Worm (Caenorhabditis elegans) whole organism, L3 larva: ENCODE results near the gene T10F2.5.

Experiments used
- ZK546.5 ChIP-seq: sonication (generic microtip); optimal IDR thresholded peaks from 2 replicates; lab custom pipeline; 2017; ENCODE audit warnings: missing biosample characterization, missing genetic modification characterization
- aly-2 ChIP-seq: fragments of 150-350 bp; optimal IDR thresholded peaks from 2 replicates; lab custom pipeline; 2014; ENCODE audit warnings: missing biosample characterization, missing genetic modification characterization
- ama-1 ChIP-seq: fragments of 150-350 bp; optimal IDR thresholded peaks from 2 replicates; lab custom pipeline; 2018
- ceh-16 ChIP-seq: sonication (generic microtip); optimal IDR thresholded peaks from 2 replicates; lab custom pipeline; 2017; ENCODE audit warnings: missing biosample characterization, missing genetic modification characterization
- ceh-28 ChIP-seq: fragments of 150-350 bp; optimal IDR thresholded peaks from 2 replicates; lab custom pipeline; 2014; ENCODE audit warnings: missing biosample characterization, missing genetic modification reagents, missing genetic modification characterization
- ceh-82 ChIP-seq: fragments of 150-350 bp; optimal IDR thresholded peaks from 2 replicates; lab custom pipeline; 2014; ENCODE audit warnings: missing biosample characterization, missing genetic modification characterization
- ceh-9 ChIP-seq: sonication (generic microtip); optimal IDR thresholded peaks from 2 replicates; lab custom pipeline; 2018; ENCODE audit warnings: missing biosample characterization, missing genetic modification characterization
- daf-12 ChIP-seq: fragments of 150-350 bp; optimal IDR thresholded peaks from 2 replicates; lab custom pipeline; 2014; ENCODE audit warnings: missing biosample characterization, missing genetic modification reagents, missing genetic modification characterization
- elt-1 ChIP-seq: fragments of 150-350 bp; optimal IDR thresholded peaks from 2 replicates; lab custom pipeline; 2014; ENCODE audit warnings: missing biosample characterization, missing genetic modification characterization
- elt-2 ChIP-seq: sonication (generic microtip); optimal IDR thresholded peaks from 2 replicates; lab custom pipeline; 2016; ENCODE audit warnings: missing genetic modification reagents, mild to moderate bottlenecking, missing genetic modification characterization, missing compliant biosample characterization
- elt-3 ChIP-seq, 3 experiments: fragments of 150-350 bp in 1 of 3; sonication (generic microtip) in 2 of 3; optimal IDR thresholded peaks; 2 replicates in 2 of 3; 4 replicates in 1 of 3; lab custom pipeline; 2014 to 2017; ENCODE audit warnings: missing biosample characterization in 3 of 3, missing genetic modification characterization in 3 of 3
- fkh-10 ChIP-seq: sonication (generic microtip); optimal IDR thresholded peaks from 2 replicates; lab custom pipeline; 2017; ENCODE audit warnings: missing biosample characterization, missing genetic modification reagents, missing genetic modification characterization
- fkh-2 ChIP-seq: fragments of 150-350 bp; optimal IDR thresholded peaks from 2 replicates; lab custom pipeline; 2014; ENCODE audit warnings: missing biosample characterization, missing genetic modification reagents, missing genetic modification characterization
- fos-1 ChIP-seq: fragments of 150-350 bp; optimal IDR thresholded peaks from 2 replicates; lab custom pipeline; 2014; ENCODE audit warnings: missing biosample characterization, missing genetic modification characterization
- hmg-11 ChIP-seq: sonication (generic microtip); optimal IDR thresholded peaks from 2 replicates; lab custom pipeline; 2016; ENCODE audit warnings: missing genetic modification characterization, missing compliant biosample characterization
- jun-1 ChIP-seq: fragments of 150-350 bp; optimal IDR thresholded peaks from 2 replicates; lab custom pipeline; 2014; ENCODE audit warnings: missing biosample characterization, missing genetic modification reagents, missing genetic modification characterization
- lin-15B ChIP-seq: fragments of 150-350 bp; optimal IDR thresholded peaks from 2 replicates; lab custom pipeline; 2014; ENCODE audit warnings: missing biosample characterization, missing genetic modification characterization
- lin-39 ChIP-seq: fragments of 150-350 bp; optimal IDR thresholded peaks from 2 replicates; lab custom pipeline; 2018; ENCODE audit warnings: missing biosample characterization, missing genetic modification reagents, missing genetic modification characterization
- mdl-1 ChIP-seq: fragments of 150-350 bp; optimal IDR thresholded peaks from 2 replicates; lab custom pipeline; 2014; ENCODE audit warnings: missing biosample characterization, missing genetic modification characterization
- mml-1 ChIP-seq: fragments of 150-350 bp; sonication (generic microtip); optimal IDR thresholded peaks from 3 replicates; lab custom pipeline; 2014; ENCODE audit warnings: missing biosample characterization, missing genetic modification characterization
- nfya-1 ChIP-seq: sonication (generic microtip); optimal IDR thresholded peaks from 2 replicates; lab custom pipeline; 2017; ENCODE audit warnings: missing genetic modification characterization, mild to moderate bottlenecking, missing compliant biosample characterization, antibody characterized with exemption, moderate library complexity; ENCODE audit not compliant: insufficient read depth
- nhr-11 ChIP-seq: fragments of 150-350 bp; optimal IDR thresholded peaks from 2 replicates; lab custom pipeline; 2014; ENCODE audit warnings: missing biosample characterization, missing genetic modification characterization
- nhr-12 ChIP-seq: fragments of 150-350 bp; optimal IDR thresholded peaks from 2 replicates; lab custom pipeline; 2014; ENCODE audit warnings: missing biosample characterization, missing genetic modification characterization
- nhr-23 ChIP-seq: fragments of 150-350 bp; optimal IDR thresholded peaks from 2 replicates; lab custom pipeline; 2014; ENCODE audit warnings: missing biosample characterization, missing genetic modification reagents, missing genetic modification characterization
- nhr-237 ChIP-seq: fragments of 150-350 bp; optimal IDR thresholded peaks from 2 replicates; lab custom pipeline; 2014; ENCODE audit warnings: missing biosample characterization, missing genetic modification characterization
- nhr-25 ChIP-seq: sonication (generic microtip); optimal IDR thresholded peaks from 2 replicates; lab custom pipeline; 2017; ENCODE audit warnings: missing biosample characterization, missing genetic modification characterization
- nhr-43 ChIP-seq: sonication (generic microtip); optimal IDR thresholded peaks from 2 replicates; lab custom pipeline; 2016; ENCODE audit warnings: mild to moderate bottlenecking, missing genetic modification characterization, missing compliant biosample characterization; ENCODE audit not compliant: poor library complexity, severe bottlenecking
- nhr-67 ChIP-seq: fragments of 150-350 bp; optimal IDR thresholded peaks from 2 replicates; lab custom pipeline; 2014; ENCODE audit warnings: missing biosample characterization, missing genetic modification characterization
- nhr-76 ChIP-seq: fragments of 150-350 bp; sonication (generic microtip); optimal IDR thresholded peaks from 5 replicates; lab custom pipeline; 2014; ENCODE audit warnings: missing biosample characterization, missing genetic modification characterization
- nhr-77 ChIP-seq: fragments of 150-350 bp; optimal IDR thresholded peaks from 2 replicates; lab custom pipeline; 2014; ENCODE audit warnings: missing biosample characterization, missing genetic modification characterization
- pha-4 ChIP-seq: fragments of 150-350 bp; optimal IDR thresholded peaks from 2 replicates; lab custom pipeline; 2014; ENCODE audit warnings: missing biosample characterization, missing genetic modification reagents, missing genetic modification characterization
- pqm-1 ChIP-seq: fragments of 150-350 bp; optimal IDR thresholded peaks from 2 replicates; lab custom pipeline; 2017; ENCODE audit warnings: missing biosample characterization, missing genetic modification characterization, inconsistent platforms
- sea-2 ChIP-seq: fragments of 150-350 bp; sonication (generic microtip); optimal IDR thresholded peaks from 4 replicates; lab custom pipeline; 2014; ENCODE audit warnings: missing biosample characterization, missing genetic modification reagents, missing genetic modification characterization
- skn-1 ChIP-seq: fragments of 150-350 bp; optimal IDR thresholded peaks from 2 replicates; lab custom pipeline; 2014; ENCODE audit warnings: missing biosample characterization, missing genetic modification characterization
- snpc-4 ChIP-seq: fragments of 150-350 bp; optimal IDR thresholded peaks from 2 replicates; lab custom pipeline; 2014; ENCODE audit warnings: missing biosample characterization, missing genetic modification characterization
- tbx-2 ChIP-seq: sonication (generic microtip); optimal IDR thresholded peaks from 2 replicates; lab custom pipeline; 2016; ENCODE audit warnings: mild to moderate bottlenecking, missing genetic modification characterization, missing compliant biosample characterization
- unc-39 ChIP-seq: sonication (generic microtip); optimal IDR thresholded peaks from 4 replicates; lab custom pipeline; 2017; ENCODE audit warnings: missing biosample characterization, missing genetic modification characterization
- unc-62 ChIP-seq: fragments of 150-350 bp; sonication (generic microtip); optimal IDR thresholded peaks from 4 replicates; lab custom pipeline; 2014; ENCODE audit warnings: missing biosample characterization, missing genetic modification reagents, missing genetic modification characterization
- zag-1 ChIP-seq: fragments of 150-350 bp; optimal IDR thresholded peaks from 2 replicates; lab custom pipeline; 2014; ENCODE audit warnings: missing biosample characterization, missing genetic modification characterization
- ztf-4 ChIP-seq: fragments of 150-350 bp; optimal IDR thresholded peaks from 2 replicates; lab custom pipeline; 2014; ENCODE audit warnings: missing biosample characterization, missing genetic modification characterization

The T10F2.5 gene

DNA sequence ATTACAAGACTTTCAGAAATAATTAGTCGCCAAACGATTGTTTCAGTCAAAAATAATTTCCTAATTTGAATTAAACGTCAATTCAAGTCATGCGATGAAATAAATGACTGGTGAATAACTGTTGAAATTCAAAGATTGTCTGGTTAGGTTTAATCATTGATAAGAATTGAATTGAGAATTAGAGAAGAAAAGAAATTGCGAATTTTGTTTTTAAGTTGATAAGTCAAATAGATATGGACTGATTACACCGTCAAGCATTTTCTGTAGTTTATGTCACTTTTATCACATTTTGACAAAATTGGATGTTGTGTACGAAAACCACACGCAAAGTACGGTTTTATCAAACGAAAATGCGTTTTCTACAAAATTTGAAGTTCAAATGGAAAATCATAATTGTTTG lies 41.9 kb upstream of the T10F2.5 start:
- TF ChIP-seq pqm-1 (tag; lab: Kevin White, UChicago) (peak; percentile 98), pha-4 (tag; lab: Kevin White, UChicago) (peak; percentile 76), fos-1 (tag; lab: Kevin White, UChicago) (no peak), fkh-2 (tag; lab: Kevin White, UChicago) (no peak), ceh-16 (tag; lab: Kevin White, UChicago) (no peak), elt-3 (tag; optimal IDR thresholded peaks at IDR 0.05; lab: Kevin White, UChicago) (peak in 2 of 3 experiments; percentile 42 to 64), nhr-11 (tag; lab: Kevin White, UChicago) (no peak), elt-2 (tag; lab: Kevin White, UChicago) (peak; percentile 97), jun-1 (tag; lab: Kevin White, UChicago) (peak; percentile 45), nhr-67 (no peak), ceh-28 (tag; lab: Kevin White, UChicago) (peak; percentile 2), nhr-23 (tag; lab: Kevin White, UChicago) (peak; percentile 9)

DNA sequence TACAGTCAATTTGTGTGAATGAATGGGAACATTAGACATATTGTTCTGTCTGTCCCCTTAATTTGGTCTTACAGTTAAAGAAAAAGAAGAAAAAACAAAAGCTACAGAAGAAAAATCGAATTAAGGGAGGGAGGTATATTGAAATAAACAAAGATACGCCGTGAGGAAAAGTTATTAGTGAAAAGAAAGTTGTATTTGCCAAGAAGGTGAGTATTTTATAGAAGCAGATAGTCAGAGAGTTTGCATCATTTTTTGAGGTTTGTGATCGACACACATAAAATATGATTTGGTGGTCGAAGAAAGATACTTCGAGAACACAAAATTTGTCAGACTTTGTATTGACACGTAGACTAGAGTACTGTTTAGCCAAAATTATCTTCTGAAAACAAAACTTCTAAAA lies 40.9 kb upstream of the T10F2.5 start:
- TF ChIP-seq fkh-10 (GFP tag; lab: Kevin White, UChicago) (no peak), unc-39 (tag; lab: Kevin White, UChicago) (no peak), nhr-12 (tag; lab: Kevin White, UChicago) (no peak), mdl-1 (tag; lab: Kevin White, UChicago) (no peak), lin-15B (no peak), ama-1 (no peak), zag-1 (tag; lab: Kevin White, UChicago) (no peak), elt-2 (tag; lab: Kevin White, UChicago) (peak; percentile 49), unc-62 (GFP tag; lab: Kevin White, UChicago) (no peak), tbx-2 (no peak), lin-39 (no peak), elt-1 (tag; lab: Kevin White, UChicago) (no peak), ceh-9 (tag; lab: Kevin White, UChicago) (no peak), nhr-77 (tag; lab: Kevin White, UChicago) (no peak), ztf-4 (tag; lab: Kevin White, UChicago) (no peak), nhr-25 (tag; lab: Kevin White, UChicago) (no peak), skn-1 (tag; lab: Kevin White, UChicago) (no peak), snpc-4 (tag; lab: Kevin White, UChicago) (no peak), fos-1 (tag; lab: Kevin White, UChicago) (no peak), mml-1 (tag; lab: Kevin White, UChicago) (no peak), nfya-1 (no peak), jun-1 (tag; lab: Kevin White, UChicago) (peak; percentile 38), sea-2 (GFP tag; lab: Kevin White, UChicago) (no peak), nhr-76 (tag; lab: Kevin White, UChicago) (no peak), aly-2 (tag; lab: Kevin White, UChicago) (no peak), hmg-11 (no peak), nhr-23 (tag; lab: Kevin White, UChicago) (no peak), pqm-1 (tag; lab: Kevin White, UChicago) (peak; percentile 52), nhr-43 (no peak), pha-4 (tag; lab: Kevin White, UChicago) (peak; percentile 68), daf-12 (no peak), nhr-237 (no peak)

DNA sequence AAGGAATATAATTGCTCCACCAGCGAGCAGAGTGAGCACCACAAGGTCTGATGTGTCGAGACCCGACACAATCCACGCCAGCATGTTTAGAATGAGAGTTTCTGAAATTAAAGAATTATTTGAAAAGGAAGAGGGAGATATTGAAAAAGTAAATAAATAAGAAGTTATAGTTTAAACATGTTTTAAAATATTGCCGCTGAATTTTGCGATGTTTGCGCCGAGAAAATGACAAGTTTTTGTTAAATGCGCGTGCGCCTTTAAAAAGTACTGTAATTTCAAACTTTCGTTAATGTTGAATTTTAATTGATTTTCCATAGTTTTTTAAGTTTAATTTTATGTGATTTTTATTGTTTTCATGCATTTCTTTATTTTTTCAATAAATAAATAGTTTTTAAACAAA lies 40.2 kb upstream of the T10F2.5 start, which contains the start of gene emb-8:
Gene emb-8, minus strand, starts transcription at position 101 of the 400 bp plus-strand sequence.
- TF ChIP-seq ZK546.5 (no peak), unc-39 (tag; lab: Kevin White, UChicago) (no peak), daf-12 (no peak), unc-62 (GFP tag; lab: Kevin White, UChicago) (no peak), ceh-9 (tag; lab: Kevin White, UChicago) (no peak), ceh-82 (no peak), elt-3 (tag; optimal IDR thresholded peaks at IDR 0.05; lab: Kevin White, UChicago) (no peak), pqm-1 (tag; lab: Kevin White, UChicago) (no peak)
- TF ChIP-seq, all 47 proteins: peak for 0
